Fruit fly (Drosophila melanogaster) whole organism, prepupa: ENCODE data around the gene mRpL20.

Experiments used
- CG10669 ChIP-seq: fragments of 200-800 bp; sonication (Bioruptor generic); optimal IDR thresholded peaks from 3 replicates; lab custom pipeline; 2018; ENCODE audit warnings: missing biosample characterization, mild to moderate bottlenecking, missing genetic modification characterization, moderate library complexity
- CG11762 ChIP-seq: fragments of 200-800 bp; sonication (Bioruptor generic); optimal IDR thresholded peaks from 3 replicates; lab custom pipeline; 2016; ENCODE audit warnings: missing biosample characterization, missing genetic modification characterization; ENCODE audit not compliant: insufficient read depth
- CG15336 ChIP-seq: fragments of 200-800 bp; sonication (Bioruptor generic); IDR thresholded peaks from 2 replicates; pipeline ENCODE4 v1.3.6; 2022; ENCODE audit warnings: missing biosample characterization, missing genetic modification characterization
- CG3032 ChIP-seq: fragments of 200-800 bp; optimal IDR thresholded peaks from 2 replicates; lab custom pipeline; 2019; ENCODE audit warnings: missing biosample characterization, mild to moderate bottlenecking, missing genetic modification characterization, moderate library complexity
- CG3919 ChIP-seq: fragments of 200-800 bp; sonication (Bioruptor generic); optimal IDR thresholded peaks from 3 replicates; lab custom pipeline; 2016; ENCODE audit warnings: missing biosample characterization, missing genetic modification characterization
- CG4318 ChIP-seq: fragments of 200-800 bp; sonication (Bioruptor generic); optimal IDR thresholded peaks from 3 replicates; lab custom pipeline; 2017; ENCODE audit warnings: missing biosample characterization, mild to moderate bottlenecking, missing genetic modification characterization
- CG6163 ChIP-seq: fragments of 200-800 bp; sonication (Bioruptor generic); IDR thresholded peaks from 3 replicates; pipeline ENCODE4 v1.3.6; 2022; ENCODE audit warnings: missing biosample characterization, missing genetic modification characterization
- CG7368 ChIP-seq: fragments of 200-800 bp; sonication (Bioruptor generic); optimal IDR thresholded peaks from 3 replicates; lab custom pipeline; 2016; ENCODE audit warnings: missing biosample characterization, missing genetic modification characterization
- Eip75B ChIP-seq: fragments of 200-800 bp; sonication (Bioruptor generic); optimal IDR thresholded peaks from 3 replicates; lab custom pipeline; 2016; ENCODE audit warnings: missing biosample characterization, missing genetic modification characterization
- Ets21C ChIP-seq: fragments of 200-800 bp; sonication (Bioruptor generic); optimal IDR thresholded peaks from 3 replicates; lab custom pipeline; 2016; ENCODE audit warnings: missing biosample characterization, missing genetic modification characterization
- Hr38 ChIP-seq: sonication (Bioruptor generic); optimal IDR thresholded peaks from 2 replicates; lab custom pipeline; 2016; ENCODE audit warnings: missing biosample characterization, missing genetic modification characterization
- Lpt ChIP-seq: fragments of 200-800 bp; sonication (Bioruptor generic); optimal IDR thresholded peaks from 3 replicates; lab custom pipeline; 2016; ENCODE audit warnings: missing biosample characterization, missing genetic modification characterization
- Smox ChIP-seq: fragments of 200-800 bp; sonication (Bioruptor generic); optimal IDR thresholded peaks from 3 replicates; lab custom pipeline; 2016; ENCODE audit warnings: missing biosample characterization, missing genetic modification characterization
- dac ChIP-seq: fragments of 200-800 bp; sonication (Bioruptor generic); optimal IDR thresholded peaks from 2 replicates; lab custom pipeline; 2017; ENCODE audit warnings: missing biosample characterization, mild to moderate bottlenecking, missing genetic modification characterization
- esn ChIP-seq: fragments of 200-800 bp; sonication (Bioruptor generic); optimal IDR thresholded peaks from 2 replicates; lab custom pipeline; 2016; ENCODE audit warnings: missing biosample characterization, mild to moderate bottlenecking, missing genetic modification characterization, moderate library complexity
- fd59A ChIP-seq: fragments of 200-800 bp; sonication (Bioruptor generic); optimal IDR thresholded peaks from 2 replicates; lab custom pipeline; 2017; ENCODE audit warnings: missing biosample characterization, mild to moderate bottlenecking, missing genetic modification characterization, missing genetic modification reagents
- lz ChIP-seq: fragments of 200-800 bp; sonication (Bioruptor generic); optimal IDR thresholded peaks from 3 replicates; lab custom pipeline; 2016; ENCODE audit warnings: missing biosample characterization, missing genetic modification characterization
- pdm3 ChIP-seq: fragments of 200-800 bp; sonication (Bioruptor generic); optimal IDR thresholded peaks from 3 replicates; lab custom pipeline; 2016; ENCODE audit warnings: missing biosample characterization, missing genetic modification characterization
- salr ChIP-seq, 2 experiments: fragments of 200-800 bp; sonication (Bioruptor generic); optimal IDR thresholded peaks; 3 replicates each; lab custom pipeline; 2016 to 2018; ENCODE audit warnings: missing biosample characterization in 2 of 2, missing genetic modification characterization in 2 of 2, mild to moderate bottlenecking in 1 of 2

The mRpL20 gene

DNA sequence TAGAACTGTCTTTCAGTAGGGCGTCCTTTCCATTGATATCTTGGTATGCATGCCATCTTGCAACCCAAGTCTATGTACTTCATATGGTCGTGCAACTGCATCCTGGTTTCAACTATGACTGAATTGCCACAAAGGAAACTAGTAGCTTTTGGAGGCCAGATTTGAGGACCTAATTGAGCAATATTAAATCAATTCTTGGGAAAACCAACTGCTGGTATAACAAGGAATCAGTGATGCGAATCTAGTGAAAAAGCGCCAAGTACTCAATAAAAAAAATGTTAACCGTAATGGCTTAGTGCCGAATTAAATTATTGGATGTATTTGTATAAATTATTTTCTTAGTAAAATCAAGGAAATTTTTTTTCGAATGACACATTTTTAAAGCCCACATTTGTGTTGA, 50.0 kb downstream of the mRpL20 start, which contains the start of gene Or69a:
Or69a (minus strand) TSS at position 101 of the 400 bp plus-strand sequence.
- no peak for TF ChIP-seq Hr38 (GFP tag; lab: Kevin White, UChicago)
- no peak for TF ChIP-seq fd59A (GFP tag; lab: Kevin White, UChicago)
- TF ChIP-seq Smox = no peak
- TF ChIP-seq Eip75B = no peak
- no peak for TF ChIP-seq CG7368 (GFP tag; lab: Kevin White, UChicago)
- TF ChIP-seq CG3032 = no peak
- no peak for TF ChIP-seq dac
- TF ChIP-seq salr (GFP tag; optimal IDR thresholded peaks at IDR 0.05; lab: Kevin White, UChicago) = no peak
- no peak for TF ChIP-seq Lpt
- no peak for TF ChIP-seq pdm3
- TF ChIP-seq CG6163 = no peak
- no peak for TF ChIP-seq esn
- no peak for TF ChIP-seq lz (GFP tag; lab: Kevin White, UChicago)
- TF ChIP-seq CG11762 (GFP tag; lab: Kevin White, UChicago) = no peak
- no peak for TF ChIP-seq Ets21C (GFP tag; lab: Kevin White, UChicago)
- no peak for TF ChIP-seq CG15336 (GFP tag; lab: Robert Waterston, UW)
- TF ChIP-seq CG10669 (GFP tag; lab: Kevin White, UChicago) = no peak
- no peak for TF ChIP-seq CG3919 (GFP tag; lab: Kevin White, UChicago)
- TF ChIP-seq CG4318 (GFP tag; lab: Kevin White, UChicago) = no peak
